Fruit fly (Drosophila melanogaster) whole organism, embryonic: ENCODE measurements around the gene CG14440.

Experiments
- CG10462 ChIP-seq: fragments of 200-800 bp; sonication (Bioruptor generic); optimal IDR thresholded peaks from 2 replicates; lab custom pipeline; 2016; ENCODE audit warnings: missing biosample characterization, missing genetic modification characterization
- CG11504 ChIP-seq: fragments of 200-800 bp; sonication (Bioruptor generic); optimal IDR thresholded peaks from 3 replicates; lab custom pipeline; 2019; ENCODE audit warnings: missing biosample characterization, mild to moderate bottlenecking, missing genetic modification characterization, moderate library complexity
- CG12769 ChIP-seq: fragments of 200-800 bp; sonication (Bioruptor generic); optimal IDR thresholded peaks from 2 replicates; lab custom pipeline; 2019; ENCODE audit warnings: missing biosample characterization, mild to moderate bottlenecking, missing genetic modification characterization, moderate library complexity
- CG13123 ChIP-seq: fragments of 200-800 bp; sonication (Bioruptor generic); optimal IDR thresholded peaks from 2 replicates; lab custom pipeline; 2016; ENCODE audit warnings: missing biosample characterization, missing genetic modification characterization
- CG13624 ChIP-seq: fragments of 200-800 bp; sonication (Bioruptor generic); optimal IDR thresholded peaks from 2 replicates; lab custom pipeline; 2016; ENCODE audit warnings: missing biosample characterization, missing genetic modification characterization
- CG17186 ChIP-seq: fragments of 200-800 bp; sonication (Bioruptor generic); optimal IDR thresholded peaks from 3 replicates; lab custom pipeline; 2017; ENCODE audit warnings: missing biosample characterization, missing genetic modification reagents, missing genetic modification characterization
- CG2678 ChIP-seq: fragments of 200-800 bp; sonication (Bioruptor generic); optimal IDR thresholded peaks from 3 replicates; lab custom pipeline; 2019; ENCODE audit warnings: missing biosample characterization, mild to moderate bottlenecking, missing genetic modification characterization, moderate library complexity
- CG2889 ChIP-seq: fragments of 200-800 bp; sonication (Bioruptor generic); IDR thresholded peaks from 3 replicates; pipeline ENCODE4 v1.3.6; 2022; ENCODE audit warnings: missing biosample characterization, missing genetic modification characterization
- CG31441 ChIP-seq: fragments of 200-800 bp; sonication (Bioruptor generic); IDR thresholded peaks from 2 replicates; pipeline ENCODE4 v1.3.6; 2022; ENCODE audit warnings: missing biosample characterization, missing genetic modification characterization
- CG3838 ChIP-seq: fragments of 200-800 bp; sonication (Bioruptor generic); optimal IDR thresholded peaks from 3 replicates; lab custom pipeline; 2016; ENCODE audit warnings: missing biosample characterization, missing genetic modification characterization
- CG4282 ChIP-seq: fragments of 200-800 bp; sonication (Bioruptor generic); optimal IDR thresholded peaks from 2 replicates; lab custom pipeline; 2016; ENCODE audit warnings: missing biosample characterization, missing genetic modification characterization
- CG4707 ChIP-seq: fragments of 200-800 bp; sonication (Bioruptor generic); optimal IDR thresholded peaks from 2 replicates; lab custom pipeline; 2018; ENCODE audit warnings: missing biosample characterization, mild to moderate bottlenecking, missing genetic modification characterization, moderate library complexity
- CG6175 ChIP-seq: fragments of 200-800 bp; sonication (Bioruptor generic); IDR thresholded peaks from 3 replicates; pipeline ENCODE4 v1.3.6; 2022; ENCODE audit warnings: missing biosample characterization, missing genetic modification characterization
- CG6683 ChIP-seq: fragments of 200-800 bp; sonication (Bioruptor generic); optimal IDR thresholded peaks from 2 replicates; lab custom pipeline; 2017; ENCODE audit warnings: missing biosample characterization, mild to moderate bottlenecking, missing genetic modification characterization, missing genetic modification reagents
- CG8924 ChIP-seq: fragments of 200-800 bp; optimal IDR thresholded peaks from 3 replicates; lab custom pipeline; 2019; ENCODE audit warnings: missing biosample characterization, mild to moderate bottlenecking, missing genetic modification characterization, moderate library complexity
- CG9437 ChIP-seq: fragments of 200-800 bp; sonication (Bioruptor generic); optimal IDR thresholded peaks from 2 replicates; lab custom pipeline; 2018; ENCODE audit warnings: missing biosample characterization, mild to moderate bottlenecking, missing genetic modification characterization
- E2f1 ChIP-seq: fragments of 200-800 bp; sonication (Bioruptor generic); IDR thresholded peaks from 2 replicates; pipeline ENCODE4 v1.3.6; 2022; ENCODE audit warnings: missing biosample characterization, missing genetic modification characterization
- Lpt ChIP-seq: fragments of >200 bp; optimal IDR thresholded peaks from 2 replicates; lab custom pipeline; 2018; ENCODE audit warnings: missing biosample characterization, missing genetic modification characterization
- Mad ChIP-seq: fragments of 200-800 bp; sonication (Bioruptor generic); optimal IDR thresholded peaks from 2 replicates; lab custom pipeline; 2016; ENCODE audit warnings: missing biosample characterization, missing genetic modification characterization
- Meics ChIP-seq: fragments of 200-800 bp; sonication (Bioruptor generic); optimal IDR thresholded peaks from 2 replicates; lab custom pipeline; 2017; ENCODE audit warnings: missing biosample characterization, mild to moderate bottlenecking, missing genetic modification characterization
- Oaz ChIP-seq: fragments of 200-800 bp; sonication (Bioruptor generic); IDR thresholded peaks from 2 replicates; pipeline ENCODE4 v1.3.6; 2022; ENCODE audit warnings: missing biosample characterization, missing genetic modification characterization
- Pdp1 ChIP-seq, 2 experiments: fragments of 200-800 bp; sonication (Bioruptor generic); optimal IDR thresholded peaks; 3 replicates each; lab custom pipeline; 2016; ENCODE audit warnings: missing biosample characterization in 2 of 2, missing genetic modification characterization in 2 of 2, mild to moderate bottlenecking in 1 of 2, moderate library complexity in 1 of 2
- Rfx ChIP-seq: fragments of 200-800 bp; sonication (Bioruptor generic); IDR thresholded peaks from 2 replicates; pipeline ENCODE4 v1.3.6; 2022; ENCODE audit warnings: missing biosample characterization, missing genetic modification characterization
- Rx ChIP-seq: fragments of 200-800 bp; sonication (Bioruptor generic); IDR thresholded peaks from 2 replicates; pipeline ENCODE4 v1.3.6; 2022; ENCODE audit warnings: missing biosample characterization, missing genetic modification characterization
- Stat92E ChIP-seq, 3 experiments: fragments of >200 bp in 2 of 3; fragments of 200-800 bp in 1 of 3; sonication (Bioruptor generic) in 1 of 3; optimal IDR thresholded peaks; 2 replicates each; lab custom pipeline; 2017 to 2019; ENCODE audit warnings: missing biosample characterization in 3 of 3, missing genetic modification characterization in 3 of 3, mild to moderate bottlenecking in 1 of 3, moderate library complexity in 1 of 3
- Trl ChIP-seq, 3 experiments: fragments of >200 bp in 2 of 3; fragments of 200-800 bp in 1 of 3; sonication (Bioruptor generic) in 1 of 3; optimal IDR thresholded peaks; 2 replicates in 1 of 3; 3 replicates in 2 of 3; lab custom pipeline; 2016 to 2017; ENCODE audit warnings: missing biosample characterization in 1 of 3, missing genetic modification characterization in 1 of 3
- Vsx1 ChIP-seq: fragments of 200-800 bp; sonication (Bioruptor generic); optimal IDR thresholded peaks from 2 replicates; lab custom pipeline; 2017; ENCODE audit warnings: missing biosample characterization, mild to moderate bottlenecking, missing genetic modification characterization, missing genetic modification reagents
- Xbp1 ChIP-seq: fragments of 200-800 bp; sonication (Bioruptor generic); optimal IDR thresholded peaks from 3 replicates; lab custom pipeline; 2016; ENCODE audit warnings: missing biosample characterization, mild to moderate bottlenecking, missing genetic modification characterization
- al ChIP-seq: fragments of 200-800 bp; sonication (Bioruptor generic); IDR thresholded peaks from 2 replicates; pipeline ENCODE4 v1.3.6; 2022; ENCODE audit warnings: missing biosample characterization, missing genetic modification characterization
- amos ChIP-seq: fragments of 200-800 bp; sonication (Bioruptor generic); IDR thresholded peaks from 2 replicates; pipeline ENCODE4 v1.3.6; 2022; ENCODE audit warnings: missing biosample characterization, missing genetic modification characterization; ENCODE audit not compliant: partially characterized antibody
- ara ChIP-seq: fragments of 200-800 bp; sonication (Bioruptor generic); IDR thresholded peaks from 2 replicates; pipeline ENCODE4 v1.3.6; 2022; ENCODE audit warnings: missing biosample characterization, missing genetic modification characterization
- bsh ChIP-seq, 2 experiments: fragments of 200-800 bp; sonication (Bioruptor generic); optimal IDR thresholded peaks; 2 replicates each; lab custom pipeline; 2017 to 2018; ENCODE audit warnings: mild to moderate bottlenecking in 2 of 2, missing biosample characterization in 2 of 2, missing genetic modification characterization in 2 of 2, moderate library complexity in 1 of 2
- btn ChIP-seq: fragments of 200-800 bp; sonication (Bioruptor generic); optimal IDR thresholded peaks from 2 replicates; lab custom pipeline; 2016; ENCODE audit warnings: missing biosample characterization, missing genetic modification characterization
- cad ChIP-seq: fragments of >200 bp; optimal IDR thresholded peaks from 2 replicates; lab custom pipeline; 2017; ENCODE audit warnings: missing biosample characterization, missing genetic modification characterization
- caup ChIP-seq: fragments of 200-800 bp; sonication (Bioruptor generic); optimal IDR thresholded peaks from 3 replicates; lab custom pipeline; 2017; ENCODE audit warnings: missing biosample characterization, mild to moderate bottlenecking, missing genetic modification characterization, moderate library complexity; ENCODE audit not compliant: severe bottlenecking
- cg ChIP-seq: fragments of 200-800 bp; sonication (Bioruptor generic); optimal IDR thresholded peaks from 3 replicates; lab custom pipeline; 2019; ENCODE audit warnings: missing biosample characterization, mild to moderate bottlenecking, missing genetic modification characterization, moderate library complexity
- eve ChIP-seq, 2 experiments: fragments of >200 bp; optimal IDR thresholded peaks; 2 replicates each; lab custom pipeline; 2017; ENCODE audit warnings: missing biosample characterization in 2 of 2, missing genetic modification characterization in 2 of 2
- exex ChIP-seq: fragments of 200-800 bp; sonication (Bioruptor generic); optimal IDR thresholded peaks from 4 replicates; lab custom pipeline; 2018; ENCODE audit warnings: missing biosample characterization, mild to moderate bottlenecking, missing genetic modification characterization, moderate library complexity
- fd64A ChIP-seq: fragments of 200-800 bp; sonication (Bioruptor generic); optimal IDR thresholded peaks from 3 replicates; lab custom pipeline; 2018; ENCODE audit warnings: missing biosample characterization, mild to moderate bottlenecking, missing genetic modification characterization
- grn ChIP-seq: fragments of 200-800 bp; sonication (Bioruptor generic); optimal IDR thresholded peaks from 3 replicates; lab custom pipeline; 2017; ENCODE audit warnings: missing biosample characterization, missing genetic modification characterization
- hth ChIP-seq: fragments of >200 bp; optimal IDR thresholded peaks from 2 replicates; lab custom pipeline; 2017; ENCODE audit warnings: inconsistent platforms
- ken ChIP-seq: fragments of 200-800 bp; sonication (Bioruptor generic); IDR thresholded peaks from 3 replicates; pipeline ENCODE4 v1.3.6; 2022; ENCODE audit warnings: missing biosample characterization, missing genetic modification characterization
- otp ChIP-seq: fragments of 200-800 bp; sonication (Bioruptor generic); IDR thresholded peaks from 3 replicates; pipeline ENCODE4, ENCODE4 v1.3.6; 2022; ENCODE audit warnings: missing biosample characterization, missing genetic modification characterization
- prd ChIP-seq, 3 experiments: fragments of >200 bp in 2 of 3; fragments of 200-800 bp in 1 of 3; sonication (Bioruptor generic) in 1 of 3; optimal IDR thresholded peaks in 2 of 3; IDR thresholded peaks in 1 of 3; 2 replicates in 2 of 3; 3 replicates in 1 of 3; pipeline versions ENCODE4 v1.3.6 to Lab custom; 2017 to 2022; ENCODE audit warnings: missing biosample characterization in 1 of 3, missing genetic modification characterization in 1 of 3
- psq ChIP-seq: fragments of 200-800 bp; sonication (Bioruptor generic); optimal IDR thresholded peaks from 2 replicates; lab custom pipeline; 2017; ENCODE audit warnings: missing biosample characterization, missing genetic modification characterization
- ranshi ChIP-seq: fragments of 200-800 bp; sonication (Bioruptor generic); IDR thresholded peaks from 2 replicates; pipeline ENCODE4 v1.3.6; 2022; ENCODE audit warnings: missing biosample characterization, missing genetic modification characterization
- sd ChIP-seq: fragments of 200-800 bp; sonication (Bioruptor generic); optimal IDR thresholded peaks from 3 replicates; lab custom pipeline; 2018; ENCODE audit warnings: missing biosample characterization, mild to moderate bottlenecking, missing genetic modification characterization, moderate library complexity
- sob ChIP-seq: fragments of 200-800 bp; sonication (Bioruptor generic); IDR thresholded peaks from 2 replicates; pipeline ENCODE4 v1.3.6; 2022; ENCODE audit warnings: missing biosample characterization, missing genetic modification characterization

Gene CG14440

DNA sequence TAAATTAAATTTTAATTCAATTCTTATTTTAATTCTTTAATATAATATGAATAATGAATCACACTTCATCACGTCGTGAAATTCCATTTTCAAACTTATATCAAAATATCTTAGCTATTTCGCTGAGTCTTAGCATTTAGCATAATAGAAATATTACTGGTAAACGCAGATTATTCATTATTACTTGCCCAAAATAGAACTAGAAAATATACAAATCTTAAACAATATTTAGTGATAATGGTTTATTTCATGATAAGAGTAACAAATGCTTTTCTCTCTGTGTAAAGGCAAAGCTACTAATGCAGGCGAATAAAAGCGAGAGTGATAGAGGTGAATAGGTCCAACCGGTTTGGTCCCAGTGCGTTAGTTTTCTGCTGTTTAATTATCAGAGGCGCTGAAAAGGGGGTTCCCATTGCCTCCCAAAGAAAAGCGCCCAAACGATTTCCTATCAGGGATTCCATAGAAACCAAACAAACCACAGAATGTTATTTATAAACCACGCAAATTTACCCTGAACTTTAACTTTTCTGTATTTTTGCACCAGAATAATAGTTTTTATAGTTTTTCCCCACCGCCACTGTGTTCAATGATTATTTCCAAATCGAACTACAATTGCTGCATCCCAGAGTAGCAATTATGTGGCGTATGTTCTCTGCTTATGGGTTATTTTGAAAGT is 35.4 kb downstream of the CG14440 start (continued):
- no peak for TF ChIP-seq CG3838 (GFP tag; lab: Kevin White, UChicago)
- no peak for TF ChIP-seq amos (GFP tag; lab: Robert Waterston, UW)
- TF ChIP-seq CG13624 = peak; percentile 17
- peak; percentile 38; the same call in 1 of the 2 replicates for TF ChIP-seq ranshi (GFP tag; lab: Robert Waterston, UW)
- TF ChIP-seq CG2678 (tag; lab: Kevin White, UChicago) = peak; percentile 63
- TF ChIP-seq CG31441 (GFP tag; lab: Robert Waterston, UW) = peak; percentile 46
- TF ChIP-seq CG12769 = peak; percentile 65
- peak; percentile 52; the same call in 1 of the 3 replicates for TF ChIP-seq otp
- TF ChIP-seq CG4707 = no peak
- TF ChIP-seq bsh (GFP tag; optimal IDR thresholded peaks at IDR 0.05; lab: Kevin White, UChicago) = peak in 1 of 2 experiments; percentile 8
- TF ChIP-seq CG11504 (tag; lab: Kevin White, UChicago) = peak; percentile 83
- no peak for TF ChIP-seq cad
- TF ChIP-seq, all 482 proteins: peak for 164

DNA sequence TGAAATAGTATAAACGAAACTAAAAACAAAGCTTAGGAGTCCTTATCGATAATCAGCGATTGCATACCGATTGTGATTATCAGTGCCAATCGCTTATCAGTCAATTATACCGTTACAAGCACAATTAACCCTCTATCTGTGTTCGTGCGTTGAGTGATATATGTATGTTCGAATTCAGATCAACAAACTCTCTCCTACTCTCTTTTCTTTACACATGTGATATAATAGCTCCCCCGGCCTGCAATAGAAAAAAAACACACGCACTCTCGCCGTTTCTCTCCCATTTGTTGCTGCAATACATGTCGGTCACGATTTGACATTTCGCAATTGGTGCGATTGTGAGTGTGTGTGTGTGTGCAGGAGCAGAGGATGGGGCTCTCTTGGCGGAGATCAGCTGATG is 36.0 kb downstream of the CG14440 start:
- no peak for TF ChIP-seq prd (optimal IDR thresholded peaks at IDR 0.05; lab: Kevin White, UChicago)
- TF ChIP-seq prd (GFP tag; IDR thresholded peaks at IDR 0.05; lab: Robert Waterston, UW) = no peak
- no peak for TF ChIP-seq Lpt (GFP tag; lab: Kevin White, UChicago)
- TF ChIP-seq ken (GFP tag; lab: Robert Waterston, UW) = no peak
- TF ChIP-seq hth = no peak
- TF ChIP-seq Meics (GFP tag; lab: Kevin White, UChicago) = no peak
- TF ChIP-seq CG13123 (GFP tag; lab: Kevin White, UChicago) = no peak
- no peak for TF ChIP-seq Oaz
- TF ChIP-seq CG6683 (GFP tag; lab: Kevin White, UChicago) = no peak
- TF ChIP-seq CG9437 (GFP tag; lab: Kevin White, UChicago) = no peak
- no peak for TF ChIP-seq Rx (GFP tag; lab: Robert Waterston, UW)
- TF ChIP-seq CG10462 (GFP tag; lab: Kevin White, UChicago) = no peak
- TF ChIP-seq CG17186 = no peak
- peak in 1 of 2 experiments; percentile 29 for TF ChIP-seq eve (GFP tag; optimal IDR thresholded peaks at IDR 0.05; lab: Kevin White, UChicago)
- no peak for TF ChIP-seq fd64A (GFP tag; lab: Kevin White, UChicago)
- TF ChIP-seq btn (GFP tag; lab: Kevin White, UChicago) = no peak
- peak; percentile 89 for TF ChIP-seq exex (tag; lab: Kevin White, UChicago)
- no peak for TF ChIP-seq Stat92E (GFP tag; optimal IDR thresholded peaks at IDR 0.05; lab: Kevin White, UChicago)
- peak; percentile 87 for TF ChIP-seq grn
- peak; percentile 56 for TF ChIP-seq cg (GFP tag; lab: Kevin White, UChicago)
- no peak for TF ChIP-seq psq (GFP tag; lab: Kevin White, UChicago)
- peak in 1 of 2 experiments; percentile 92 for TF ChIP-seq Pdp1 (GFP tag; optimal IDR thresholded peaks at IDR 0.05; lab: Kevin White, UChicago)
- TF ChIP-seq Vsx1 = no peak
- no peak for TF ChIP-seq Mad (GFP tag; lab: Kevin White, UChicago)
- TF ChIP-seq al (GFP tag; lab: Robert Waterston, UW) = no peak
- no peak for TF ChIP-seq CG8924
- TF ChIP-seq sob = no peak
- TF ChIP-seq Rfx (GFP tag; lab: Robert Waterston, UW) = no peak
- TF ChIP-seq Trl (optimal IDR thresholded peaks at IDR 0.05; lab: Kevin White, UChicago) = peak in 1 of 2 experiments; percentile 24
- no peak for TF ChIP-seq Trl (GFP tag; optimal IDR thresholded peaks at IDR 0.05; lab: Kevin White, UChicago)
- no peak for TF ChIP-seq CG4282 (GFP tag; lab: Kevin White, UChicago)
- TF ChIP-seq sd (tag; lab: Kevin White, UChicago) = peak; percentile 4
- TF ChIP-seq Xbp1 (GFP tag; lab: Kevin White, UChicago) = no peak
- no peak for TF ChIP-seq CG2678 (tag; lab: Kevin White, UChicago)
- no peak for TF ChIP-seq caup (GFP tag; lab: Kevin White, UChicago)
- no peak for TF ChIP-seq ara (GFP tag; lab: Robert Waterston, UW)
- TF ChIP-seq E2f1 (GFP tag; lab: Robert Waterston, UW) = no peak
- no peak for TF ChIP-seq CG6175
- TF ChIP-seq CG2889 (GFP tag; lab: Robert Waterston, UW) = no peak
